Fruit fly (Drosophila melanogaster) whole organism, embryonic: Measurements from ENCODE around the gene CG13069.

Experiments used
- Ada2b ChIP-seq: fragments of 200-800 bp; sonication (Bioruptor generic); IDR thresholded peaks from 2 replicates; pipeline ENCODE4 v1.3.6; 2022; ENCODE audit warnings: missing biosample characterization, missing genetic modification characterization
- Adf1 ChIP-seq: fragments of 200-800 bp; sonication (Bioruptor generic); IDR thresholded peaks from 2 replicates; pipeline ENCODE4 v1.3.6; 2022; ENCODE audit warnings: missing biosample characterization, missing genetic modification characterization
- Aef1 ChIP-seq: fragments of 200-800 bp; sonication (Bioruptor generic); IDR thresholded peaks from 3 replicates; pipeline ENCODE4 v1.3.6; 2022; ENCODE audit warnings: missing biosample characterization, missing genetic modification characterization
- Atf-2 ChIP-seq: fragments of 200-800 bp; sonication (Bioruptor generic); optimal IDR thresholded peaks from 2 replicates; lab custom pipeline; 2016; ENCODE audit warnings: missing biosample characterization, missing genetic modification characterization
- B-H1 ChIP-seq: fragments of 200-800 bp; sonication (Bioruptor generic); IDR thresholded peaks from 3 replicates; pipeline ENCODE4 v1.3.6; 2022; ENCODE audit warnings: missing biosample characterization, missing genetic modification characterization
- CG11695 ChIP-seq: fragments of 200-800 bp; sonication (Bioruptor generic); IDR thresholded peaks from 3 replicates; pipeline ENCODE4 v1.3.6; 2022; ENCODE audit warnings: missing biosample characterization, missing genetic modification characterization
- CG12104 ChIP-seq: fragments of 200-800 bp; sonication (Bioruptor generic); optimal IDR thresholded peaks from 3 replicates; lab custom pipeline; 2016; ENCODE audit warnings: missing biosample characterization, missing genetic modification characterization
- CG13123 ChIP-seq: fragments of 200-800 bp; sonication (Bioruptor generic); optimal IDR thresholded peaks from 2 replicates; lab custom pipeline; 2016; ENCODE audit warnings: missing biosample characterization, missing genetic modification characterization
- CG13775 ChIP-seq: fragments of 200-800 bp; sonication (Bioruptor generic); optimal IDR thresholded peaks from 3 replicates; lab custom pipeline; 2017; ENCODE audit warnings: missing biosample characterization, mild to moderate bottlenecking, missing genetic modification characterization
- CG14014 ChIP-seq: fragments of 200-800 bp; sonication (Bioruptor generic); IDR thresholded peaks from 2 replicates; pipeline ENCODE4 v1.3.6; 2022; ENCODE audit warnings: missing biosample characterization, missing genetic modification characterization
- CG15601 ChIP-seq: fragments of 200-800 bp; sonication (Bioruptor generic); optimal IDR thresholded peaks from 3 replicates; lab custom pipeline; 2019; ENCODE audit warnings: missing biosample characterization, mild to moderate bottlenecking, missing genetic modification characterization, moderate library complexity
- CG1647 ChIP-seq: fragments of 200-800 bp; sonication (Bioruptor generic); optimal IDR thresholded peaks from 3 replicates; lab custom pipeline; 2016; ENCODE audit warnings: missing biosample characterization, missing genetic modification characterization
- CG16863 ChIP-seq: fragments of 200-800 bp; sonication (Bioruptor generic); optimal IDR thresholded peaks from 3 replicates; lab custom pipeline; 2016; ENCODE audit warnings: missing biosample characterization, missing genetic modification characterization
- CG18011 ChIP-seq: fragments of 200-800 bp; sonication (Bioruptor generic); optimal IDR thresholded peaks from 2 replicates; lab custom pipeline; 2017; ENCODE audit warnings: missing biosample characterization, missing genetic modification characterization, mild to moderate bottlenecking, moderate library complexity, missing genotype
- CG18619 ChIP-seq: fragments of 200-800 bp; sonication (Bioruptor generic); optimal IDR thresholded peaks from 3 replicates; lab custom pipeline; 2017; ENCODE audit warnings: missing biosample characterization, mild to moderate bottlenecking, missing genetic modification characterization
- CG30020 ChIP-seq: fragments of 200-800 bp; optimal IDR thresholded peaks from 2 replicates; lab custom pipeline; 2019; ENCODE audit warnings: missing biosample characterization, mild to moderate bottlenecking, missing genetic modification characterization, moderate library complexity
- CG30431 ChIP-seq: fragments of 200-800 bp; sonication (Bioruptor generic); optimal IDR thresholded peaks from 2 replicates; lab custom pipeline; 2017; ENCODE audit warnings: missing biosample characterization, missing genetic modification characterization
- CG32772 ChIP-seq: fragments of 200-800 bp; sonication (Bioruptor generic); IDR thresholded peaks from 2 replicates; pipeline ENCODE4 v1.3.6; 2022; ENCODE audit warnings: missing biosample characterization, missing genetic modification characterization
- CG3281 ChIP-seq: fragments of 200-800 bp; sonication (Bioruptor generic); optimal IDR thresholded peaks from 3 replicates; lab custom pipeline; 2017; ENCODE audit warnings: missing biosample characterization, mild to moderate bottlenecking, missing genetic modification characterization
- CG4360 ChIP-seq: fragments of 200-800 bp; sonication (Bioruptor generic); IDR thresholded peaks from 2 replicates; pipeline ENCODE4 v1.3.6; 2022; ENCODE audit warnings: missing biosample characterization, missing genetic modification characterization
- CG6791 ChIP-seq: fragments of 200-800 bp; sonication (Bioruptor generic); IDR thresholded peaks from 3 replicates; pipeline ENCODE4 v1.3.6; 2022; ENCODE audit warnings: missing biosample characterization, missing genetic modification characterization; ENCODE audit not compliant: partially characterized antibody
- CG9437 ChIP-seq: fragments of 200-800 bp; sonication (Bioruptor generic); optimal IDR thresholded peaks from 2 replicates; lab custom pipeline; 2018; ENCODE audit warnings: missing biosample characterization, mild to moderate bottlenecking, missing genetic modification characterization
- CTCF ChIP-seq: fragments of 200-800 bp; sonication (Bioruptor generic); optimal IDR thresholded peaks from 2 replicates; lab custom pipeline; 2017; ENCODE audit warnings: missing biosample characterization, mild to moderate bottlenecking, missing genetic modification characterization, moderate library complexity
- D ChIP-seq, 2 experiments: fragments of 200-800 bp in 1 of 2; fragments of >200 bp in 1 of 2; sonication (Bioruptor generic) in 1 of 2; optimal IDR thresholded peaks; 2 replicates in 1 of 2; 3 replicates in 1 of 2; lab custom pipeline; 2017; ENCODE audit warnings: mild to moderate bottlenecking in 1 of 2, missing biosample characterization in 1 of 2, missing genetic modification characterization in 1 of 2, missing genetic modification reagents in 1 of 2
- Dad ChIP-seq: fragments of 200-800 bp; sonication (Bioruptor generic); optimal IDR thresholded peaks from 3 replicates; lab custom pipeline; 2016; ENCODE audit warnings: missing biosample characterization, missing genetic modification characterization
- Dip2 ChIP-seq: fragments of 200-800 bp; sonication (Bioruptor generic); IDR thresholded peaks from 2 replicates; pipeline ENCODE4 v1.3.6; 2022; ENCODE audit warnings: missing biosample characterization, missing genetic modification characterization
- ERR ChIP-seq: fragments of 200-800 bp; sonication (Bioruptor generic); optimal IDR thresholded peaks from 2 replicates; lab custom pipeline; 2016; ENCODE audit warnings: missing biosample characterization, missing genetic modification characterization
- Ets97D ChIP-seq: fragments of 200-800 bp; sonication (Bioruptor generic); optimal IDR thresholded peaks from 3 replicates; lab custom pipeline; 2016; ENCODE audit warnings: missing biosample characterization, missing genetic modification characterization
- HLH54F ChIP-seq: fragments of 200-800 bp; sonication (Bioruptor generic); optimal IDR thresholded peaks from 3 replicates; lab custom pipeline; 2016; ENCODE audit warnings: missing biosample characterization, missing genetic modification characterization
- HmgD ChIP-seq: fragments of 200-800 bp; sonication (Bioruptor generic); optimal IDR thresholded peaks from 3 replicates; lab custom pipeline; 2016; ENCODE audit warnings: missing biosample characterization, missing genetic modification characterization
- Med ChIP-seq: fragments of 200-800 bp; sonication (Bioruptor generic); peaks from one replicate; lab custom pipeline; 2016; ENCODE audit warnings: missing biosample characterization, missing genetic modification characterization, mild to moderate bottlenecking, inconsistent platforms, moderate library complexity
- NC2β ChIP-seq: fragments of 200-800 bp; sonication (Bioruptor generic); optimal IDR thresholded peaks from 2 replicates; lab custom pipeline; 2016; ENCODE audit warnings: missing biosample characterization, missing genetic modification characterization
- Spps ChIP-seq: fragments of 200-800 bp; sonication (Bioruptor generic); optimal IDR thresholded peaks from 2 replicates; lab custom pipeline; 2018; ENCODE audit warnings: missing biosample characterization, mild to moderate bottlenecking, missing genetic modification characterization
- TFAM ChIP-seq: fragments of 200-800 bp; sonication (Bioruptor generic); optimal IDR thresholded peaks from 2 replicates; lab custom pipeline; 2017; ENCODE audit warnings: missing biosample characterization, missing genetic modification characterization, inconsistent platforms
- Tbp ChIP-seq: fragments of >200 bp; optimal IDR thresholded peaks from 2 replicates; lab custom pipeline; 2018; ENCODE audit warnings: missing biosample characterization, missing genetic modification characterization
- ara ChIP-seq: fragments of 200-800 bp; sonication (Bioruptor generic); IDR thresholded peaks from 2 replicates; pipeline ENCODE4 v1.3.6; 2022; ENCODE audit warnings: missing biosample characterization, missing genetic modification characterization
- ato ChIP-seq: fragments of 200-800 bp; sonication (Bioruptor generic); IDR thresholded peaks from 2 replicates; pipeline ENCODE4 v1.3.6; 2022; ENCODE audit warnings: missing biosample characterization, missing genetic modification characterization; ENCODE audit not compliant: partially characterized antibody
- br ChIP-seq: fragments of >200 bp; optimal IDR thresholded peaks from 2 replicates; lab custom pipeline; 2017
- cato ChIP-seq: fragments of 200-800 bp; sonication (Bioruptor generic); optimal IDR thresholded peaks from 2 replicates; lab custom pipeline; 2016; ENCODE audit warnings: missing biosample characterization, missing genetic modification characterization, borderline replicate concordance
- chinmo ChIP-seq: fragments of 200-800 bp; sonication (Bioruptor generic); IDR thresholded peaks from 4 replicates; pipeline ENCODE4 v1.3.6; 2022; ENCODE audit warnings: missing biosample characterization, missing genetic modification characterization; ENCODE audit not compliant: partially characterized antibody
- crp ChIP-seq, 2 experiments: fragments of 200-800 bp; sonication (Bioruptor generic); optimal IDR thresholded peaks; 2 replicates in 1 of 2; 3 replicates in 1 of 2; lab custom pipeline; 2017; ENCODE audit warnings: missing biosample characterization in 2 of 2, missing genetic modification characterization in 2 of 2, mild to moderate bottlenecking in 1 of 2, moderate library complexity in 1 of 2
- disco-r ChIP-seq: fragments of 200-800 bp; sonication (Bioruptor generic); optimal IDR thresholded peaks from 2 replicates; lab custom pipeline; 2016; ENCODE audit warnings: missing biosample characterization, missing genetic modification characterization
- gro ChIP-seq: fragments of 200-800 bp; sonication (Bioruptor generic); optimal IDR thresholded peaks from 2 replicates; lab custom pipeline; 2016; ENCODE audit warnings: missing biosample characterization, missing genetic modification characterization
- h ChIP-seq: fragments of >200 bp; optimal IDR thresholded peaks from 2 replicates; lab custom pipeline; 2017
- jigr1 ChIP-seq: fragments of 200-800 bp; sonication (Bioruptor generic); IDR thresholded peaks from 3 replicates; pipeline ENCODE4 v1.3.6; 2022; ENCODE audit warnings: missing biosample characterization, missing genetic modification characterization
- mam ChIP-seq: fragments of 200-800 bp; sonication (Bioruptor generic); optimal IDR thresholded peaks from 3 replicates; lab custom pipeline; 2016; ENCODE audit warnings: missing biosample characterization, missing genetic modification characterization
- pros ChIP-seq: fragments of 200-800 bp; sonication (Bioruptor generic); optimal IDR thresholded peaks from 3 replicates; lab custom pipeline; 2019; ENCODE audit warnings: missing biosample characterization, mild to moderate bottlenecking, missing genetic modification characterization, moderate library complexity
- ro ChIP-seq: fragments of 200-800 bp; sonication (Bioruptor generic); IDR thresholded peaks from 2 replicates; pipeline ENCODE4 v1.3.6; 2022; ENCODE audit warnings: missing biosample characterization, missing genetic modification characterization
- sd ChIP-seq: fragments of 200-800 bp; sonication (Bioruptor generic); optimal IDR thresholded peaks from 3 replicates; lab custom pipeline; 2018; ENCODE audit warnings: missing biosample characterization, mild to moderate bottlenecking, missing genetic modification characterization, moderate library complexity
- seq ChIP-seq: fragments of 200-800 bp; sonication (Bioruptor generic); IDR thresholded peaks from 2 replicates; pipeline ENCODE4 v1.3.6; 2022; ENCODE audit warnings: missing biosample characterization, missing genetic modification characterization
- sima ChIP-seq: fragments of 200-800 bp; sonication (Bioruptor generic); optimal IDR thresholded peaks from 2 replicates; lab custom pipeline; 2016; ENCODE audit warnings: missing biosample characterization, missing genetic modification characterization
- tup ChIP-seq: fragments of 200-800 bp; sonication (Bioruptor generic); optimal IDR thresholded peaks from 2 replicates; lab custom pipeline; 2016; ENCODE audit warnings: missing biosample characterization, mild to moderate bottlenecking, missing genetic modification characterization, moderate library complexity
- zf30C ChIP-seq: fragments of 200-800 bp; sonication (Bioruptor generic); optimal IDR thresholded peaks from 3 replicates; lab custom pipeline; 2018; ENCODE audit warnings: missing biosample characterization, mild to moderate bottlenecking, missing genetic modification characterization

Gene CG13069

dm6 chr3L:16286258-16286657 lies 21.1 kb downstream of the CG13069 start (continued):
- TF ChIP-seq D (optimal IDR thresholded peaks at IDR 0.05; lab: Kevin White, UChicago) = no peak
- TF ChIP-seq D (GFP tag; optimal IDR thresholded peaks at IDR 0.05; lab: Kevin White, UChicago) = no peak
- TF ChIP-seq crp (GFP tag; optimal IDR thresholded peaks at IDR 0.05; lab: Kevin White, UChicago) = no peak
- no peak for TF ChIP-seq cato (GFP tag; lab: Kevin White, UChicago)
- TF ChIP-seq CG9437 = no peak
- TF ChIP-seq tup (GFP tag; lab: Kevin White, UChicago) = no peak
- TF ChIP-seq CG4360 (GFP tag; lab: Robert Waterston, UW) = no peak
- TF ChIP-seq Spps (tag; lab: Kevin White, UChicago) = no peak
- no peak for TF ChIP-seq mam (GFP tag; lab: Kevin White, UChicago)
- TF ChIP-seq ato (GFP tag; lab: Robert Waterston, UW) = no peak
- TF ChIP-seq HmgD (GFP tag; lab: Kevin White, UChicago) = no peak
- no peak for TF ChIP-seq CG12104 (GFP tag; lab: Kevin White, UChicago)
- no peak for TF ChIP-seq disco-r (GFP tag; lab: Kevin White, UChicago)
- TF ChIP-seq h (lab: Kevin White, UChicago) = no peak
- TF ChIP-seq zf30C = no peak
- no peak for TF ChIP-seq pros (GFP tag; lab: Kevin White, UChicago)
- TF ChIP-seq Atf-2 (GFP tag; lab: Kevin White, UChicago) = no peak
- TF ChIP-seq Dad (GFP tag; lab: Kevin White, UChicago) = no peak
- no peak for TF ChIP-seq Ets97D (GFP tag; lab: Kevin White, UChicago)
- no peak for TF ChIP-seq CG13123
- no peak for TF ChIP-seq ro
- TF ChIP-seq CG16863 (GFP tag; lab: Kevin White, UChicago) = no peak
- no peak for TF ChIP-seq CG30431
- TF ChIP-seq seq (GFP tag; lab: Robert Waterston, UW) = no peak
- TF ChIP-seq Med (GFP tag; lab: Kevin White, UChicago) = peak; percentile 79
- TF ChIP-seq Aef1 (GFP tag; lab: Robert Waterston, UW) = 0 out of 3 replicates have a peak, but pooled peaks have one; percentile 10
- TF ChIP-seq CG30020 = no peak
- TF ChIP-seq CG32772 = 0 out of 2 replicates have a peak, but pooled peaks have one; percentile 8
- no peak for TF ChIP-seq CG13775 (GFP tag; lab: Kevin White, UChicago)
- TF ChIP-seq CG1647 = no peak
- no peak for TF ChIP-seq sima (GFP tag; lab: Kevin White, UChicago)
- TF ChIP-seq jigr1 (GFP tag; lab: Robert Waterston, UW) = no peak
- no peak for TF ChIP-seq Dip2 (GFP tag; lab: Robert Waterston, UW)
- TF ChIP-seq HLH54F (GFP tag; lab: Kevin White, UChicago) = no peak
- TF ChIP-seq CG18619 = no peak
- TF ChIP-seq CG6791 = no peak
- TF ChIP-seq CTCF (GFP tag; lab: Kevin White, UChicago) = no peak
- no peak for TF ChIP-seq TFAM (GFP tag; lab: Kevin White, UChicago)
- no peak for TF ChIP-seq br (lab: Kevin White, UChicago)
- peak; percentile 22 for TF ChIP-seq sd (tag; lab: Kevin White, UChicago)
- no peak for TF ChIP-seq gro (GFP tag; lab: Kevin White, UChicago)
- TF ChIP-seq CG18011 (GFP tag; lab: Kevin White, UChicago) = no peak
- TF ChIP-seq ara (GFP tag; lab: Robert Waterston, UW) = no peak
- no peak; the same call in 1 of the 2 replicates for TF ChIP-seq CG14014 (GFP tag; lab: Robert Waterston, UW)
- no peak for TF ChIP-seq ERR (GFP tag; lab: Kevin White, UChicago)
- TF ChIP-seq NC2β (GFP tag; lab: Kevin White, UChicago) = no peak
- TF ChIP-seq Tbp (GFP tag; lab: Kevin White, UChicago) = no peak
- TF ChIP-seq CG11695 = no peak
- no peak for TF ChIP-seq CG3281 (GFP tag; lab: Kevin White, UChicago)
- no peak for TF ChIP-seq Adf1 (GFP tag; lab: Robert Waterston, UW)
- 0 out of 4 replicates have a peak, but pooled peaks have one; percentile 47 for TF ChIP-seq chinmo (GFP tag; lab: Robert Waterston, UW)
- peak; percentile 20; the same call in 1 of the 2 replicates for TF ChIP-seq Ada2b (GFP tag; lab: Robert Waterston, UW)
- TF ChIP-seq B-H1 = no peak
- no peak for TF ChIP-seq CG15601 (tag; lab: Kevin White, UChicago)
